Worm (Caenorhabditis elegans) whole organism, young adult: Measurements from ENCODE around the gene C28D4.10.

Experiments
- B0035.1 ChIP-seq: sonication (generic microtip); optimal IDR thresholded peaks from 2 replicates; lab custom pipeline; 2016; ENCODE audit warnings: missing genetic modification characterization, mild to moderate bottlenecking, missing compliant biosample characterization, missing genotype, missing genetic modification reagents
- C17E4.6 ChIP-seq: fragments of 200-800 bp; sonication (Bioruptor generic); IDR thresholded peaks from 2 replicates; pipeline ENCODE4 v1.3.6; 2022; ENCODE audit warnings: missing genetic modification reagents, missing genetic modification characterization, missing compliant biosample characterization
- F10E7.11 ChIP-seq: sonication (generic microtip); optimal IDR thresholded peaks from 2 replicates; lab custom pipeline; 2017; ENCODE audit warnings: mild to moderate bottlenecking, missing genetic modification characterization, moderate library complexity, missing compliant biosample characterization
- F23B12.7 ChIP-seq: sonication (generic microtip); optimal IDR thresholded peaks from 2 replicates; lab custom pipeline; 2017; ENCODE audit warnings: missing genetic modification characterization, mild to moderate bottlenecking, missing compliant biosample characterization, antibody characterized with exemption, moderate library complexity; ENCODE audit not compliant: insufficient read depth
- F33H1.4 ChIP-seq: fragments of 200-800 bp; sonication (Bioruptor generic); IDR thresholded peaks from 2 replicates; pipeline ENCODE4 v1.3.6; 2022; ENCODE audit warnings: missing genetic modification reagents, missing genetic modification characterization, missing compliant biosample characterization
- K11D2.4 ChIP-seq: fragments of 200-800 bp; sonication (Bioruptor generic); IDR thresholded peaks from 2 replicates; pipeline ENCODE4 v1.3.6; 2022; ENCODE audit warnings: missing genetic modification reagents, missing genetic modification characterization, missing compliant biosample characterization
- T26A5.8 ChIP-seq: sonication (generic microtip); optimal IDR thresholded peaks from 2 replicates; lab custom pipeline; 2016; ENCODE audit warnings: missing genetic modification characterization, missing compliant biosample characterization
- Y53F4B.3 ChIP-seq: fragments of 200-800 bp; sonication (Bioruptor generic); IDR thresholded peaks from 2 replicates; pipeline ENCODE4 v1.3.6; 2022; ENCODE audit warnings: missing genetic modification reagents, missing genetic modification characterization, missing compliant biosample characterization
- Y56A3A.18 ChIP-seq: fragments of 200-800 bp; sonication (Bioruptor generic); IDR thresholded peaks from 2 replicates; pipeline ENCODE4 v1.3.6; 2022; ENCODE audit warnings: missing genetic modification reagents, missing genetic modification characterization, missing compliant biosample characterization
- Y79H2A.3 ChIP-seq: fragments of 200-800 bp; sonication (Bioruptor generic); conservative IDR thresholded peaks from 2 replicates; pipeline ENCODE4 v1.3.6; 2022; ENCODE audit warnings: missing genetic modification reagents, missing genetic modification characterization, missing compliant biosample characterization
- Y95B8A.8 ChIP-seq: fragments of 200-800 bp; sonication (Bioruptor generic); IDR thresholded peaks from 2 replicates; pipeline ENCODE4 v1.3.6; 2022; ENCODE audit warnings: missing genetic modification reagents, missing genetic modification characterization, missing compliant biosample characterization
- akir-1 ChIP-seq: fragments of 200-800 bp; sonication (Bioruptor generic); optimal IDR thresholded peaks from 2 replicates; lab custom pipeline; 2018; ENCODE audit warnings: mild to moderate bottlenecking, missing genetic modification characterization, moderate library complexity, missing compliant biosample characterization
- aptf-3 ChIP-seq: fragments of 200-800 bp; sonication (Bioruptor generic); IDR thresholded peaks from 2 replicates; pipeline ENCODE4 v1.3.6; 2022; ENCODE audit warnings: missing genetic modification characterization, missing compliant biosample characterization
- atf-7 ChIP-seq: sonication (generic microtip); optimal IDR thresholded peaks from 2 replicates; lab custom pipeline; 2017; ENCODE audit warnings: mild to moderate bottlenecking, missing genetic modification characterization, missing compliant biosample characterization
- athp-1 ChIP-seq: sonication (generic microtip); optimal IDR thresholded peaks from 2 replicates; lab custom pipeline; 2017; ENCODE audit warnings: mild to moderate bottlenecking, missing genetic modification characterization, missing compliant biosample characterization
- attf-3 ChIP-seq: fragments of 200-800 bp; sonication (Bioruptor generic); conservative IDR thresholded peaks from 2 replicates; pipeline ENCODE4 v1.3.6; 2022; ENCODE audit warnings: missing genetic modification reagents, missing genetic modification characterization, missing compliant biosample characterization
- bed-1 ChIP-seq: fragments of 200-800 bp; sonication (Bioruptor generic); IDR thresholded peaks from 2 replicates; pipeline ENCODE4 v1.3.6; 2022; ENCODE audit warnings: missing genetic modification reagents, missing genetic modification characterization, missing compliant biosample characterization
- cebp-1 ChIP-seq, 2 experiments: fragments of 200-800 bp in 1 of 2; sonication (Bioruptor generic) in 1 of 2; sonication (generic microtip) in 1 of 2; IDR thresholded peaks in 1 of 2; optimal IDR thresholded peaks in 1 of 2; 2 replicates each; pipeline versions ENCODE4 v1.3.6 to Lab custom; 2017 to 2022; ENCODE audit warnings: missing compliant biosample characterization in 2 of 2, missing genetic modification characterization in 2 of 2, mild to moderate bottlenecking in 1 of 2, missing genetic modification reagents in 1 of 2, moderate library complexity in 1 of 2
- ceh-100 ChIP-seq: fragments of 200-800 bp; sonication (Bioruptor generic); IDR thresholded peaks from 2 replicates; pipeline ENCODE4 v1.3.6; 2022; ENCODE audit warnings: missing genetic modification reagents, missing genetic modification characterization, missing compliant biosample characterization
- ceh-27 ChIP-seq: fragments of 200-800 bp; sonication (Bioruptor generic); optimal IDR thresholded peaks from 2 replicates; lab custom pipeline; 2018; ENCODE audit warnings: mild to moderate bottlenecking, missing genetic modification characterization, moderate library complexity, missing compliant biosample characterization
- egl-44 ChIP-seq: fragments of 200-800 bp; sonication (Bioruptor generic); IDR thresholded peaks from 2 replicates; pipeline ENCODE4 v1.3.6; 2022; ENCODE audit warnings: missing genetic modification reagents, missing genetic modification characterization, missing compliant biosample characterization
- egrh-3 ChIP-seq: fragments of 200-800 bp; sonication (Bioruptor generic); IDR thresholded peaks from 2 replicates; pipeline ENCODE4 v1.3.6; 2022; ENCODE audit warnings: missing genetic modification reagents, missing genetic modification characterization, missing compliant biosample characterization
- ekl-4 ChIP-seq: fragments of 200-800 bp; sonication (Bioruptor generic); IDR thresholded peaks from 2 replicates; pipeline ENCODE4 v1.3.6; 2022; ENCODE audit warnings: missing genetic modification reagents, missing genetic modification characterization, missing compliant biosample characterization
- gei-17 ChIP-seq: fragments of 200-800 bp; sonication (Bioruptor generic); optimal IDR thresholded peaks from 2 replicates; lab custom pipeline; 2018; ENCODE audit warnings: mild to moderate bottlenecking, missing genetic modification characterization, missing compliant biosample characterization
- him-1 ChIP-seq: sonication (generic microtip); optimal IDR thresholded peaks from 2 replicates; lab custom pipeline; 2016; ENCODE audit warnings: missing genotype, missing genetic modification reagents, missing genetic modification characterization, missing compliant biosample characterization
- hmg-20 ChIP-seq: fragments of 200-800 bp; sonication (Bioruptor generic); IDR thresholded peaks from 2 replicates; pipeline ENCODE4 v1.3.6; 2022; ENCODE audit warnings: missing genetic modification reagents, missing genetic modification characterization, missing compliant biosample characterization
- let-526 ChIP-seq: fragments of 200-800 bp; sonication (Bioruptor generic); IDR thresholded peaks from 2 replicates; pipeline ENCODE4 v1.3.6; 2022; ENCODE audit warnings: missing genetic modification reagents, missing genetic modification characterization, missing compliant biosample characterization
- lin-54 ChIP-seq: fragments of 200-800 bp; sonication (Bioruptor generic); optimal IDR thresholded peaks from 2 replicates; lab custom pipeline; 2018; ENCODE audit warnings: mild to moderate bottlenecking, missing genetic modification characterization, missing compliant biosample characterization
- lsy-27 ChIP-seq: sonication (generic microtip); optimal IDR thresholded peaks from 2 replicates; lab custom pipeline; 2017; ENCODE audit warnings: missing genetic modification characterization, mild to moderate bottlenecking, missing compliant biosample characterization, antibody characterized with exemption, missing genotype, borderline replicate concordance; ENCODE audit not compliant: insufficient read depth
- madf-6 ChIP-seq: fragments of 200-800 bp; sonication (Bioruptor generic); IDR thresholded peaks from 2 replicates; pipeline ENCODE4 v1.3.6; 2022; ENCODE audit warnings: missing genetic modification reagents, missing genetic modification characterization, missing compliant biosample characterization
- madf-8 ChIP-seq: fragments of 200-800 bp; sonication (Bioruptor generic); conservative IDR thresholded peaks from 2 replicates; pipeline ENCODE4 v1.3.6; 2022; ENCODE audit warnings: missing genetic modification reagents, missing genetic modification characterization, missing compliant biosample characterization
- mes-4 ChIP-seq: sonication (generic microtip); optimal IDR thresholded peaks from 2 replicates; lab custom pipeline; 2016; ENCODE audit warnings: missing genotype, missing genetic modification characterization, missing compliant biosample characterization
- nfyb-1 ChIP-seq: fragments of 200-800 bp; sonication (Bioruptor generic); IDR thresholded peaks from 2 replicates; pipeline ENCODE4 v1.3.6; 2022; ENCODE audit warnings: missing genetic modification reagents, missing genetic modification characterization, missing compliant biosample characterization
- rcor-1 ChIP-seq: fragments of 200-800 bp; sonication (Bioruptor generic); IDR thresholded peaks from 2 replicates; pipeline ENCODE4 v1.3.6; 2022; ENCODE audit warnings: missing genetic modification reagents, missing genetic modification characterization, missing compliant biosample characterization
- somi-1 ChIP-seq: fragments of 200-800 bp; sonication (Bioruptor generic); optimal IDR thresholded peaks from 2 replicates; lab custom pipeline; 2018; ENCODE audit warnings: mild to moderate bottlenecking, missing genetic modification characterization, missing compliant biosample characterization
- tbx-9 ChIP-seq: sonication (generic microtip); optimal IDR thresholded peaks from 2 replicates; lab custom pipeline; 2016; ENCODE audit warnings: borderline replicate concordance, missing genetic modification characterization, inconsistent platforms, missing compliant biosample characterization
- ztf-6 ChIP-seq: fragments of 200-800 bp; sonication (Bioruptor generic); IDR thresholded peaks from 2 replicates; pipeline ENCODE4 v1.3.6; 2022; ENCODE audit warnings: missing genetic modification reagents, missing genetic modification characterization, missing compliant biosample characterization

Gene C28D4.10

DNA sequence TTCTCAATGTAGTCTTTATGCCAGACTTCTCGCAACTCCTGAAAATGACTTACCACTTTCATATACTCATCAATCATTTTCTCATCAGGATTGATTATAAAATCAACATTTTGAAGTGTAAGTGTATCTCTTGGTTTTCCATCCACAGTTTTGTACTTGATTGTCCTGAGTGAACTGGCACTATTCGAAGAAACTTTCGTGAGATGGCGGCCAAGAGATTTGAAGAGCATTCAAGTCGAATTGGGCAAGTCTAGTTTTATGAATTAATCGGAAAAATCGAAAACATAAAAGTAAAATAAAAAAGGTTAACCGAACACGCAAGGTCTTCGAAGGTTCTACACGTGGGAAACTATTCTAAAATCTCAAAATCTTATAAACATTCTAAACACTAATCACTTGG, 4.6 kb downstream of the C28D4.10 start, which contains the start of gene C28D4.7:
TSS of gene C28D4.7 (minus strand) at position 265 of the 400 bp plus-strand sequence.
- TF ChIP-seq somi-1 (GFP tag; lab: Kevin White, UChicago) (no peak), ceh-100 (GFP tag; lab: Robert Waterston, UW) (no peak), ceh-27 (GFP tag; lab: Kevin White, UChicago) (no peak), bed-1 (GFP tag; lab: Robert Waterston, UW) (no peak), K11D2.4 (GFP tag; lab: Robert Waterston, UW) (no peak), madf-6 (GFP tag; lab: Robert Waterston, UW) (no peak), attf-3 (no peak), Y53F4B.3 (GFP tag; lab: Robert Waterston, UW) (no peak), B0035.1 (tag; lab: Kevin White, UChicago) (no peak), let-526 (no peak), cebp-1 (GFP tag; IDR thresholded peaks at IDR 0.05; lab: Robert Waterston, UW) (no peak), cebp-1 (tag; optimal IDR thresholded peaks at IDR 0.05; lab: Kevin White, UChicago) (no peak), akir-1 (GFP tag; lab: Kevin White, UChicago) (no peak), Y79H2A.3 (no peak), Y56A3A.18 (GFP tag; lab: Robert Waterston, UW) (no peak), F33H1.4 (no peak)

DNA sequence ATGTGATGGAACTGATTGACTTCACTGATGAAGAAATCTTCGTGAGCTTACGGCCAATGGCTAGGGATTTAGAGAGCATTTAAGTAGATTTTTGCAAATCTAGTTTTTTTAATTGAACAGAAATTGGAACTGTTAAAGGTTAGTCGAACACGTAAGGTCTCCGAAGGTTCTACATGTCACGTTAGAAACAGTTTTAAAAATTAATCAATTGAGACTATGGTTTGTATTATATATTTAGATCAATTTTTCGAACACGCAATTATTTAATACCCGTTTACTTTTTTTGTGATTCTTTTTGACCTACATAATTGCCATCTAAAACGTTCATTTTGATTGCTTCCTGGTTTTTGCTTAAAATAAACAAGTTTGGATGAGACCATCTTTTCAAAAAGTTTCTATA, 6.6 kb downstream of the C28D4.10 start, which contains the start of gene C28D4.4:
TSS of gene C28D4.4 (minus strand) at position 101 of the 400 bp plus-strand sequence.
- TF ChIP-seq B0035.1 (tag; lab: Kevin White, UChicago), result no peak
- no peak for TF ChIP-seq rcor-1 (GFP tag; lab: Robert Waterston, UW)
- no peak for TF ChIP-seq lin-54 (GFP tag; lab: Kevin White, UChicago)
- TF ChIP-seq gei-17, result no peak
- no peak for TF ChIP-seq madf-8
- no peak for TF ChIP-seq mes-4 (tag; lab: Kevin White, UChicago)
- TF ChIP-seq aptf-3 (GFP tag; lab: Robert Waterston, UW), result no peak
- no peak for TF ChIP-seq atf-7 (tag; lab: Kevin White, UChicago)
- no peak for TF ChIP-seq athp-1 (tag; lab: Kevin White, UChicago)
- no peak for TF ChIP-seq Y95B8A.8 (GFP tag; lab: Robert Waterston, UW)
- no peak for TF ChIP-seq nfyb-1 (GFP tag; lab: Robert Waterston, UW)
- no peak for TF ChIP-seq Y79H2A.3
- no peak for TF ChIP-seq ztf-6
- no peak for TF ChIP-seq C17E4.6 (GFP tag; lab: Robert Waterston, UW)
- no peak for TF ChIP-seq tbx-9 (tag; lab: Kevin White, UChicago)

DNA sequence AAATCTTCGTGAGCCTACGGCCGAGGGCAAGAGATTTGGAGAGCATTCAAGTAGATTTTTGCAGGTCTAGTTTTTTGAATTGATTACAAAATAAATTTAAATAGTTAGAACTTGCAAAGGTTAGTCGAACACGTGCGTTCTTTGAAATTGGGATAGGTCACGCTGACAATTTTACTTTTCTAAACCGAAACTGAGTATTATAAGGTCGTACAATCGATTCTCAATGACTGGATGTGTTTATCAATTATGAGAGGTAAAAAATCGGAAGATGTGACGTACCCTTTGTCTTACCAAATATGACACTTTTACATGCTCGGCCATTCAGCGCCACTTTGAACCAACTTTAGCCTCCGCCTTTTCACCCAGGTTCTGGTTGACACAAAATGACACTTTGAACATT, 8.5 kb downstream of the C28D4.10 start, which contains the start of gene C28D4.5:
TSS of gene C28D4.5 (minus strand) at position 101 of the 400 bp plus-strand sequence.
- no peak for TF ChIP-seq rcor-1 (GFP tag; lab: Robert Waterston, UW)
- TF ChIP-seq him-1 (tag; lab: Kevin White, UChicago), result no peak
- no peak for TF ChIP-seq ekl-4 (GFP tag; lab: Robert Waterston, UW)
- no peak for TF ChIP-seq lsy-27 (tag; lab: Kevin White, UChicago)
- no peak for TF ChIP-seq hmg-20 (GFP tag; lab: Robert Waterston, UW)
- no peak for TF ChIP-seq T26A5.8 (tag; lab: Kevin White, UChicago)
- no peak for TF ChIP-seq F23B12.7 (tag; lab: Kevin White, UChicago)
- TF ChIP-seq F10E7.11, result no peak
- TF ChIP-seq egrh-3, result no peak
- no peak for TF ChIP-seq let-526
- no peak for TF ChIP-seq egl-44
- no peak for TF ChIP-seq cebp-1 (GFP tag; IDR thresholded peaks at IDR 0.05; lab: Robert Waterston, UW)
- TF ChIP-seq cebp-1 (tag; optimal IDR thresholded peaks at IDR 0.05; lab: Kevin White, UChicago), result no peak
